Worm (Caenorhabditis elegans): Measurements from ENCODE around the gene B0416.3.
A peak's percentile ranks its signal among the peaks of the same experiment; 100 is the strongest.

DNA sequence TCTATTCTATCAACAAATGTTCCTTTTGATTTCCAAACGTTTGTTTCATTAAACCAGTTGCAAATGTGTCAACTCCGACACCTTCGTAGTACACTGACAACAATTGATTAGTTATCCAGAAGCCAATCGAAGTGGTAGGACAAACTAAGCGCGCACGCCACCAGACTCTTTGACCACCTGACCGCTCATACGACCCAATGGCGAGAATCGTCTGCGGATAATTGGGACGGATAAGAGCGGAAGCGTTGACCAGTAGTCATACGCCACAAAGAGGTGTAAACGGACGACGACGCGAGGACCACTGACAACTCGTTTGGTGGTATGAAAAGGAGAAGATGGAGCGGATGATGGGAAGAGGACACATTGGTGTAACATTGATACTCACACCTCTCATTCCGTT, 8.9 kb downstream of the B0416.3 start:
- TF ChIP-seq C38D4.7 (GFP tag; optimal IDR thresholded peaks at IDR 0.05) (no peak), tbx-2 (tag; optimal IDR thresholded peaks at IDR 0.05) (peak; percentile 17), nhr-11 (tag; optimal IDR thresholded peaks at IDR 0.05) (no peak), fkh-10 (GFP tag; optimal IDR thresholded peaks at IDR 0.05) (no peak), hlh-6 (tag; optimal IDR thresholded peaks at IDR 0.05) (no peak), ama-1 (optimal IDR thresholded peaks at IDR 0.05) (no peak), Y22D7AL.16 (tag; optimal IDR thresholded peaks at IDR 0.05) (no peak), dmd-4 (tag; optimal IDR thresholded peaks at IDR 0.05; ENCODE audit: borderline replicate concordance) (no peak), lim-6 (tag; optimal IDR thresholded peaks at IDR 0.05) (no peak)
